Worm (Caenorhabditis elegans) whole organism, young adult: ENCODE data around the gene lmbr-1.

Experiments used
- B0035.1 ChIP-seq: sonication (generic microtip); optimal IDR thresholded peaks from 2 replicates; lab custom pipeline; 2016; ENCODE audit warnings: missing genetic modification characterization, mild to moderate bottlenecking, missing compliant biosample characterization, missing genotype, missing genetic modification reagents
- B0336.3 ChIP-seq: fragments of 200-800 bp; sonication (Bioruptor generic); IDR thresholded peaks from 2 replicates; pipeline ENCODE4 v1.3.6; 2022; ENCODE audit warnings: missing genetic modification characterization, missing compliant biosample characterization
- F10E7.11 ChIP-seq: sonication (generic microtip); optimal IDR thresholded peaks from 2 replicates; lab custom pipeline; 2017; ENCODE audit warnings: mild to moderate bottlenecking, missing genetic modification characterization, moderate library complexity, missing compliant biosample characterization
- F22D6.2 ChIP-seq: sonication (generic microtip); optimal IDR thresholded peaks from 2 replicates; lab custom pipeline; 2016; ENCODE audit warnings: mild to moderate bottlenecking, missing genetic modification characterization, missing compliant biosample characterization
- F23B12.7 ChIP-seq: sonication (generic microtip); optimal IDR thresholded peaks from 2 replicates; lab custom pipeline; 2017; ENCODE audit warnings: missing genetic modification characterization, mild to moderate bottlenecking, missing compliant biosample characterization, antibody characterized with exemption, moderate library complexity; ENCODE audit not compliant: insufficient read depth
- F37B4.10 ChIP-seq: fragments of 200-800 bp; sonication (Bioruptor generic); IDR thresholded peaks from 2 replicates; pipeline ENCODE4 v1.3.6; 2022; ENCODE audit warnings: missing genetic modification characterization, missing compliant biosample characterization
- F39B2.1 ChIP-seq: fragments of 200-800 bp; sonication (Bioruptor generic); IDR thresholded peaks from 2 replicates; pipeline ENCODE4 v1.3.6; 2022; ENCODE audit warnings: missing genetic modification reagents, missing genetic modification characterization, missing compliant biosample characterization
- F49E8.2 ChIP-seq: sonication (generic microtip); optimal IDR thresholded peaks from 3 replicates; lab custom pipeline; 2017; ENCODE audit warnings: missing genetic modification characterization, mild to moderate bottlenecking, missing compliant biosample characterization, antibody characterized with exemption, moderate library complexity; ENCODE audit not compliant: insufficient read depth
- F55B11.4 ChIP-seq: sonication (generic microtip); optimal IDR thresholded peaks from 2 replicates; lab custom pipeline; 2016; ENCODE audit warnings: missing compliant biosample characterization, missing genetic modification characterization, borderline replicate concordance; ENCODE audit not compliant: insufficient read depth
- F57A8.1 ChIP-seq: fragments of 200-800 bp; sonication (Bioruptor generic); optimal IDR thresholded peaks from 2 replicates; lab custom pipeline; 2018; ENCODE audit warnings: mild to moderate bottlenecking, missing genetic modification characterization, moderate library complexity, missing compliant biosample characterization
- F57C9.4 ChIP-seq: sonication (generic microtip); optimal IDR thresholded peaks from 2 replicates; lab custom pipeline; 2017; ENCODE audit warnings: mild to moderate bottlenecking, missing genetic modification characterization, missing compliant biosample characterization
- K12H6.12 ChIP-seq: fragments of 200-800 bp; sonication (Bioruptor generic); optimal IDR thresholded peaks from 2 replicates; lab custom pipeline; 2018; ENCODE audit warnings: mild to moderate bottlenecking, missing genetic modification characterization, missing compliant biosample characterization
- T07F8.4 ChIP-seq: sonication (generic microtip); optimal IDR thresholded peaks from 2 replicates; lab custom pipeline; 2016; ENCODE audit warnings: mild to moderate bottlenecking, missing genetic modification characterization, moderate library complexity, missing compliant biosample characterization
- Y79H2A.3 ChIP-seq: fragments of 200-800 bp; sonication (Bioruptor generic); conservative IDR thresholded peaks from 2 replicates; pipeline ENCODE4 v1.3.6; 2022; ENCODE audit warnings: missing genetic modification reagents, missing genetic modification characterization, missing compliant biosample characterization
- ZK185.1 ChIP-seq: sonication (generic microtip); optimal IDR thresholded peaks from 2 replicates; lab custom pipeline; 2016; ENCODE audit warnings: mild to moderate bottlenecking, missing genetic modification characterization, missing compliant biosample characterization; ENCODE audit not compliant: poor library complexity, severe bottlenecking
- akir-1 ChIP-seq: fragments of 200-800 bp; sonication (Bioruptor generic); optimal IDR thresholded peaks from 2 replicates; lab custom pipeline; 2018; ENCODE audit warnings: mild to moderate bottlenecking, missing genetic modification characterization, moderate library complexity, missing compliant biosample characterization
- attf-5 ChIP-seq: fragments of 200-800 bp; sonication (Bioruptor generic); optimal IDR thresholded peaks from 2 replicates; lab custom pipeline; 2018; ENCODE audit warnings: mild to moderate bottlenecking, missing genetic modification characterization, missing compliant biosample characterization
- bed-2 ChIP-seq: fragments of 200-800 bp; sonication (Bioruptor generic); IDR thresholded peaks from 2 replicates; pipeline ENCODE4 v1.3.6; 2022; ENCODE audit warnings: missing genetic modification reagents, missing genetic modification characterization, missing compliant biosample characterization
- cebp-2 ChIP-seq: fragments of 200-800 bp; sonication (Bioruptor generic); IDR thresholded peaks from 2 replicates; pipeline ENCODE4 v1.3.6; 2022; ENCODE audit warnings: missing genetic modification characterization, missing compliant biosample characterization
- dox-1 ChIP-seq: fragments of 200-800 bp; sonication (Bioruptor generic); IDR thresholded peaks from 2 replicates; pipeline ENCODE4 v1.3.6; 2022; ENCODE audit warnings: missing genetic modification reagents, missing genetic modification characterization, missing compliant biosample characterization
- dpff-1 ChIP-seq: sonication (generic microtip); optimal IDR thresholded peaks from 2 replicates; lab custom pipeline; 2017; ENCODE audit warnings: mild to moderate bottlenecking, missing genetic modification characterization, missing compliant biosample characterization
- egl-44 ChIP-seq: fragments of 200-800 bp; sonication (Bioruptor generic); IDR thresholded peaks from 2 replicates; pipeline ENCODE4 v1.3.6; 2022; ENCODE audit warnings: missing genetic modification reagents, missing genetic modification characterization, missing compliant biosample characterization
- fkh-3 ChIP-seq: sonication (generic microtip); optimal IDR thresholded peaks from 2 replicates; lab custom pipeline; 2016; ENCODE audit warnings: mild to moderate bottlenecking, missing genetic modification characterization, missing compliant biosample characterization
- hmg-1.2 ChIP-seq: fragments of 200-800 bp; sonication (Bioruptor generic); IDR thresholded peaks from 2 replicates; pipeline ENCODE4 v1.3.6; 2022; ENCODE audit warnings: missing genetic modification reagents, missing genetic modification characterization, missing compliant biosample characterization
- hrde-1 ChIP-seq: sonication (generic microtip); optimal IDR thresholded peaks from 2 replicates; lab custom pipeline; 2016; ENCODE audit warnings: missing genetic modification characterization, mild to moderate bottlenecking, missing compliant biosample characterization, moderate library complexity, missing genotype, missing genetic modification reagents, borderline replicate concordance
- lin-40 ChIP-seq: sonication (generic microtip); optimal IDR thresholded peaks from 2 replicates; lab custom pipeline; 2016; ENCODE audit warnings: missing genetic modification characterization, mild to moderate bottlenecking, missing compliant biosample characterization, missing genotype, missing genetic modification reagents
- lsl-1 ChIP-seq: fragments of 200-800 bp; sonication (Bioruptor generic); optimal IDR thresholded peaks from 2 replicates; lab custom pipeline; 2018; ENCODE audit warnings: mild to moderate bottlenecking, missing genetic modification characterization, moderate library complexity, missing compliant biosample characterization
- madf-3 ChIP-seq: fragments of 200-800 bp; sonication (Bioruptor generic); IDR thresholded peaks from 2 replicates; pipeline ENCODE4 v1.3.6; 2022; ENCODE audit warnings: missing genetic modification reagents, missing genetic modification characterization, missing compliant biosample characterization
- madf-6 ChIP-seq: fragments of 200-800 bp; sonication (Bioruptor generic); IDR thresholded peaks from 2 replicates; pipeline ENCODE4 v1.3.6; 2022; ENCODE audit warnings: missing genetic modification reagents, missing genetic modification characterization, missing compliant biosample characterization
- mel-28 ChIP-seq: sonication (generic microtip); optimal IDR thresholded peaks from 2 replicates; lab custom pipeline; 2016; ENCODE audit warnings: borderline replicate concordance, mild to moderate bottlenecking, missing genetic modification characterization, missing compliant biosample characterization
- nhr-120 ChIP-seq: fragments of 200-800 bp; sonication (Bioruptor generic); IDR thresholded peaks from 2 replicates; pipeline ENCODE4 v1.3.6; 2022; ENCODE audit warnings: missing genetic modification characterization, missing compliant biosample characterization
- nhr-90 ChIP-seq: sonication (generic microtip); optimal IDR thresholded peaks from 2 replicates; lab custom pipeline; 2016; ENCODE audit warnings: missing genotype, mild to moderate bottlenecking, missing genetic modification characterization, missing compliant biosample characterization
- pbrm-1 ChIP-seq: fragments of 200-800 bp; sonication (Bioruptor generic); IDR thresholded peaks from 2 replicates; pipeline ENCODE4 v1.3.6; 2022; ENCODE audit warnings: missing genetic modification reagents, missing genetic modification characterization, missing compliant biosample characterization
- rec-8 ChIP-seq, 2 experiments: sonication (generic microtip); optimal IDR thresholded peaks; 2 replicates each; lab custom pipeline; 2016; ENCODE audit warnings: mild to moderate bottlenecking in 2 of 2, missing genetic modification characterization in 2 of 2, missing genetic modification reagents in 2 of 2, missing genotype in 2 of 2, missing biosample characterization in 1 of 2, missing compliant biosample characterization in 1 of 2, moderate library complexity in 1 of 2
- repo-1 ChIP-seq: sonication (generic microtip); optimal IDR thresholded peaks from 2 replicates; lab custom pipeline; 2017; ENCODE audit warnings: mild to moderate bottlenecking, missing genetic modification characterization, missing compliant biosample characterization
- snpc-3.4 ChIP-seq: sonication (generic microtip); optimal IDR thresholded peaks from 2 replicates; lab custom pipeline; 2017; ENCODE audit warnings: missing genetic modification characterization, mild to moderate bottlenecking, missing compliant biosample characterization, antibody characterized with exemption, moderate library complexity, missing genotype, missing genetic modification reagents
- somi-1 ChIP-seq: fragments of 200-800 bp; sonication (Bioruptor generic); optimal IDR thresholded peaks from 2 replicates; lab custom pipeline; 2018; ENCODE audit warnings: mild to moderate bottlenecking, missing genetic modification characterization, missing compliant biosample characterization
- tbp1 ChIP-seq: fragments of 200-800 bp; sonication (Bioruptor generic); optimal IDR thresholded peaks from 2 replicates; lab custom pipeline; 2018; ENCODE audit warnings: mild to moderate bottlenecking, missing genetic modification characterization, missing compliant biosample characterization
- tbx-9 ChIP-seq: sonication (generic microtip); optimal IDR thresholded peaks from 2 replicates; lab custom pipeline; 2016; ENCODE audit warnings: borderline replicate concordance, missing genetic modification characterization, inconsistent platforms, missing compliant biosample characterization
- tlf-1 ChIP-seq: fragments of 200-800 bp; sonication (Bioruptor generic); optimal IDR thresholded peaks from 2 replicates; lab custom pipeline; 2018; ENCODE audit warnings: mild to moderate bottlenecking, missing genetic modification characterization, missing compliant biosample characterization
- unc-130 ChIP-seq: sonication (generic microtip); optimal IDR thresholded peaks from 2 replicates; lab custom pipeline; 2016; ENCODE audit warnings: missing genetic modification reagents, missing genetic modification characterization, missing compliant biosample characterization
- unc-62 ChIP-seq: fragments of 150-350 bp; optimal IDR thresholded peaks from 2 replicates; lab custom pipeline; 2014; ENCODE audit warnings: missing biosample characterization, missing genetic modification reagents, missing genetic modification characterization
- zfh-2 ChIP-seq: fragments of 200-800 bp; sonication (Bioruptor generic); conservative IDR thresholded peaks from 2 replicates; pipeline ENCODE4 v1.3.6; 2022; ENCODE audit warnings: missing genetic modification reagents, missing genetic modification characterization, missing compliant biosample characterization
- ztf-22 ChIP-seq: fragments of 200-800 bp; sonication (Bioruptor generic); optimal IDR thresholded peaks from 2 replicates; lab custom pipeline; 2018; ENCODE audit warnings: mild to moderate bottlenecking, missing genetic modification characterization, moderate library complexity, missing compliant biosample characterization
- ztf-25 ChIP-seq: fragments of 200-800 bp; sonication (Bioruptor generic); IDR thresholded peaks from 2 replicates; pipeline ENCODE4 v1.3.6; 2022; ENCODE audit warnings: missing genetic modification reagents, missing genetic modification characterization, missing compliant biosample characterization
- ztf-3 ChIP-seq: fragments of 200-800 bp; sonication (Bioruptor generic); optimal IDR thresholded peaks from 2 replicates; lab custom pipeline; 2018; ENCODE audit warnings: mild to moderate bottlenecking, missing genetic modification characterization, missing compliant biosample characterization

lmbr-1 gene

ce11 chrIII:8356407-8356881 lies 15.6 kb upstream of the lmbr-1 start (continued):
- TF ChIP-seq B0336.3 (GFP tag; lab: Robert Waterston, UW) (peak; percentile 62; the same call in 1 of the 2 replicates), tlf-1 (GFP tag; lab: Kevin White, UChicago) (peak; percentile 2), attf-5 (GFP tag; lab: Kevin White, UChicago) (peak; percentile 79), F57A8.1 (GFP tag; lab: Kevin White, UChicago) (no peak), F10E7.11 (tag; lab: Kevin White, UChicago) (no peak), dox-1 (peak; percentile 59), repo-1 (tag; lab: Kevin White, UChicago) (peak; percentile 34), snpc-3.4 (peak; percentile 26), lsl-1 (GFP tag; lab: Kevin White, UChicago) (no peak), Y79H2A.3 (GFP tag; lab: Robert Waterston, UW) (no peak), unc-62 (GFP tag; lab: Kevin White, UChicago) (no peak), madf-3 (GFP tag; lab: Robert Waterston, UW) (no peak), egl-44 (GFP tag; lab: Robert Waterston, UW) (0 out of 2 replicates have a peak, but pooled peaks have one; percentile 25), pbrm-1 (GFP tag; lab: Robert Waterston, UW) (no peak), zfh-2 (peak; percentile 43; the same call in 1 of the 2 replicates), F57C9.4 (tag; lab: Kevin White, UChicago) (no peak), F55B11.4 (no peak), ZK185.1 (tag; lab: Kevin White, UChicago) (peak; percentile 53), nhr-90 (tag; lab: Kevin White, UChicago) (no peak), K12H6.12 (peak; percentile 73), fkh-3 (tag; lab: Kevin White, UChicago) (no peak), F23B12.7 (tag; lab: Kevin White, UChicago) (no peak), cebp-2 (no peak)
- TF ChIP-seq, all 124 proteins: peak for 36

ce11 chrIII:8358213-8358672 lies 13.8 kb upstream of the lmbr-1 start, which contains the start of the genes R05D3.8 and rfp-1:
TSS of gene R05D3.8 (minus strand) at chrIII:8358327.
TSS of gene rfp-1 (plus strand) at chrIII:8358622.
- TF ChIP-seq zfh-2, result no peak
- peak; percentile 47 for TF ChIP-seq lin-40 (tag; lab: Kevin White, UChicago)
- no peak for TF ChIP-seq T07F8.4
- no peak for TF ChIP-seq nhr-120
- TF ChIP-seq hmg-1.2, result peak; percentile 53; the same call in 1 of the 2 replicates
- no peak for TF ChIP-seq somi-1
- TF ChIP-seq bed-2 (GFP tag; lab: Robert Waterston, UW), result no peak
- peak; percentile 52 for TF ChIP-seq tbp1 (GFP tag; lab: Kevin White, UChicago)
- no peak for TF ChIP-seq B0035.1
- no peak for TF ChIP-seq F39B2.1 (GFP tag; lab: Robert Waterston, UW)
- no peak for TF ChIP-seq mel-28 (tag; lab: Kevin White, UChicago)
- no peak for TF ChIP-seq unc-130 (GFP tag; lab: Kevin White, UChicago)
- no peak for TF ChIP-seq ztf-22 (GFP tag; lab: Kevin White, UChicago)
- TF ChIP-seq ztf-3, result no peak
- no peak for TF ChIP-seq hrde-1 (tag; lab: Kevin White, UChicago)
- peak; percentile 87 for TF ChIP-seq madf-6 (GFP tag; lab: Robert Waterston, UW)
- TF ChIP-seq F23B12.7 (tag; lab: Kevin White, UChicago), result peak; percentile 84
- no peak for TF ChIP-seq ztf-25
- no peak for TF ChIP-seq F55B11.4
- TF ChIP-seq F49E8.2 (tag; lab: Kevin White, UChicago), result peak; percentile 29
- no peak for TF ChIP-seq akir-1 (GFP tag; lab: Kevin White, UChicago)
- TF ChIP-seq rec-8 (tag; optimal IDR thresholded peaks at IDR 0.05; lab: Kevin White, UChicago), result no peak
- TF ChIP-seq dpff-1 (tag; lab: Kevin White, UChicago), result no peak
- TF ChIP-seq F37B4.10 (GFP tag; lab: Robert Waterston, UW), result 0 out of 2 replicates have a peak, but pooled peaks have one; percentile 61
- TF ChIP-seq F22D6.2 (tag; lab: Kevin White, UChicago), result no peak
- TF ChIP-seq tbx-9 (tag; lab: Kevin White, UChicago), result no peak
